Worm (Caenorhabditis elegans) whole organism, early embryonic: ENCODE measurements around the gene K12D12.5.

Experiments used
- B0310.2 ChIP-seq: sonication (generic microtip); optimal IDR thresholded peaks from 2 replicates; lab custom pipeline; 2016; ENCODE audit warnings: mild to moderate bottlenecking, missing genetic modification characterization, missing compliant biosample characterization
- F13C5.2 ChIP-seq: sonication (generic microtip); optimal IDR thresholded peaks from 2 replicates; lab custom pipeline; 2017; ENCODE audit warnings: mild to moderate bottlenecking, missing genetic modification characterization, inconsistent platforms, missing compliant biosample characterization
- aly-1 ChIP-seq: sonication (generic microtip); optimal IDR thresholded peaks from 2 replicates; lab custom pipeline; 2016; ENCODE audit warnings: missing genetic modification characterization, missing compliant biosample characterization
- ama-1 ChIP-seq: fragments of 150-350 bp; optimal IDR thresholded peaks from 2 replicates; lab custom pipeline; 2014
- ceh-13 ChIP-seq: fragments of 200-800 bp; sonication (Bioruptor generic); optimal IDR thresholded peaks from 2 replicates; lab custom pipeline; 2018; ENCODE audit warnings: mild to moderate bottlenecking, missing genetic modification characterization, missing compliant biosample characterization
- ceh-36 ChIP-seq: sonication (generic microtip); optimal IDR thresholded peaks from 2 replicates; lab custom pipeline; 2016; ENCODE audit warnings: missing genetic modification characterization, inconsistent platforms, missing compliant biosample characterization
- ets-7 ChIP-seq: sonication (generic microtip); optimal IDR thresholded peaks from 2 replicates; lab custom pipeline; 2016; ENCODE audit warnings: missing genotype, missing genetic modification characterization, missing compliant biosample characterization
- flt-1 ChIP-seq: fragments of 200-800 bp; sonication (Bioruptor generic); IDR thresholded peaks from 2 replicates; pipeline ENCODE4 v1.3.6; 2022; ENCODE audit warnings: missing genetic modification characterization, missing compliant biosample characterization
- hmbx-1 ChIP-seq: sonication (generic microtip); optimal IDR thresholded peaks from 2 replicates; lab custom pipeline; 2016; ENCODE audit warnings: mild to moderate bottlenecking, missing genetic modification characterization, missing compliant biosample characterization
- hmg-4 ChIP-seq: fragments of 200-800 bp; sonication (Bioruptor generic); optimal IDR thresholded peaks from 2 replicates; lab custom pipeline; 2018; ENCODE audit warnings: mild to moderate bottlenecking, missing genetic modification characterization, missing compliant biosample characterization
- hnd-1 ChIP-seq: sonication (generic microtip); optimal IDR thresholded peaks from 2 replicates; lab custom pipeline; 2016; ENCODE audit warnings: missing genetic modification characterization, missing compliant biosample characterization
- pes-1 ChIP-seq: fragments of 200-800 bp; sonication (Bioruptor generic); IDR thresholded peaks from 2 replicates; pipeline ENCODE4 v1.3.6; 2022; ENCODE audit warnings: missing genetic modification reagents, missing genetic modification characterization, missing compliant biosample characterization
- scrt-1 ChIP-seq: fragments of 200-800 bp; sonication (Bioruptor generic); IDR thresholded peaks from 2 replicates; pipeline ENCODE4 v1.3.6; 2022; ENCODE audit warnings: missing genetic modification characterization, missing compliant biosample characterization
- sea-1 ChIP-seq: fragments of 200-800 bp; sonication (Bioruptor generic); conservative IDR thresholded peaks from 2 replicates; pipeline ENCODE4 v1.3.6; 2022; ENCODE audit warnings: missing genetic modification characterization, missing compliant biosample characterization
- tbx-11 ChIP-seq: fragments of 200-800 bp; sonication (Bioruptor generic); IDR thresholded peaks from 2 replicates; pipeline ENCODE4 v1.3.6; 2022; ENCODE audit warnings: missing genetic modification characterization, missing compliant biosample characterization
- tbx-37 ChIP-seq: fragments of 200-800 bp; sonication (Bioruptor generic); conservative IDR thresholded peaks from 2 replicates; pipeline ENCODE4 v1.3.6; 2022; ENCODE audit warnings: missing genetic modification reagents, missing genetic modification characterization, missing compliant biosample characterization
- tra-4 ChIP-seq: sonication (generic microtip); optimal IDR thresholded peaks from 2 replicates; lab custom pipeline; 2017; ENCODE audit warnings: missing genetic modification characterization, missing compliant biosample characterization

Gene K12D12.5

ce11 chrII:11842766-11843165 lies 18.1 kb upstream of the K12D12.5 start:
- TF ChIP-seq B0310.2 (tag; lab: Kevin White, UChicago) (no peak), flt-1 (GFP tag; lab: Robert Waterston, UW) (no peak), pes-1 (GFP tag; lab: Robert Waterston, UW) (no peak), scrt-1 (GFP tag; lab: Robert Waterston, UW) (no peak), tra-4 (no peak), sea-1 (GFP tag; lab: Robert Waterston, UW) (no peak), hmg-4 (GFP tag; lab: Kevin White, UChicago) (no peak), tbx-11 (no peak)

ce11 chrII:11843441-11843840 lies 17.4 kb upstream of the K12D12.5 start:
- TF ChIP-seq flt-1 (GFP tag; lab: Robert Waterston, UW) (no peak), hmg-4 (GFP tag; lab: Kevin White, UChicago) (no peak), tbx-11 (no peak), sea-1 (GFP tag; lab: Robert Waterston, UW) (no peak), B0310.2 (tag; lab: Kevin White, UChicago) (no peak), aly-1 (tag; lab: Kevin White, UChicago) (no peak), hmbx-1 (no peak), pes-1 (GFP tag; lab: Robert Waterston, UW) (no peak), ceh-13 (GFP tag; lab: Kevin White, UChicago) (no peak), ceh-36 (no peak), scrt-1 (GFP tag; lab: Robert Waterston, UW) (no peak), ama-1 (no peak), hnd-1 (tag; lab: Kevin White, UChicago) (no peak), F13C5.2 (tag; lab: Kevin White, UChicago) (no peak), ets-7 (tag; lab: Kevin White, UChicago) (no peak)

- no peak for TF ChIP-seq tbx-37 (GFP tag; lab: Robert Waterston, UW)
- TF ChIP-seq ets-7 (tag; lab: Kevin White, UChicago), result no peak
Measured at ce11 chrII:11844072-11844471, 16.8 kb upstream of the K12D12.5 start.

ce11 chrII:11844984-11845383 lies 15.8 kb upstream of the K12D12.5 start:
- TF ChIP-seq tra-4, result no peak
- no peak for TF ChIP-seq aly-1 (tag; lab: Kevin White, UChicago)
- no peak for TF ChIP-seq scrt-1 (GFP tag; lab: Robert Waterston, UW)
- no peak for TF ChIP-seq hmbx-1
- TF ChIP-seq ama-1, result no peak
- TF ChIP-seq pes-1 (GFP tag; lab: Robert Waterston, UW), result no peak
- TF ChIP-seq hmg-4 (GFP tag; lab: Kevin White, UChicago), result no peak
- TF ChIP-seq ceh-36, result no peak
- TF ChIP-seq tbx-11, result no peak
- TF ChIP-seq tbx-37 (GFP tag; lab: Robert Waterston, UW), result no peak
- no peak for TF ChIP-seq ets-7 (tag; lab: Kevin White, UChicago)
- no peak for TF ChIP-seq sea-1 (GFP tag; lab: Robert Waterston, UW)
- no peak for TF ChIP-seq flt-1 (GFP tag; lab: Robert Waterston, UW)
- no peak for TF ChIP-seq F13C5.2 (tag; lab: Kevin White, UChicago)
- no peak for TF ChIP-seq hnd-1 (tag; lab: Kevin White, UChicago)
- TF ChIP-seq ceh-13 (GFP tag; lab: Kevin White, UChicago), result no peak
- TF ChIP-seq B0310.2 (tag; lab: Kevin White, UChicago), result no peak

ce11 chrII:11845954-11846353 lies 14.9 kb upstream of the K12D12.5 start:
- TF ChIP-seq B0310.2 (tag; lab: Kevin White, UChicago), result no peak
- TF ChIP-seq pes-1 (GFP tag; lab: Robert Waterston, UW), result no peak

ce11 chrII:11849572-11849971 lies 11.3 kb upstream of the K12D12.5 start:
- TF ChIP-seq flt-1 (GFP tag; lab: Robert Waterston, UW), result no peak

- TF ChIP-seq tbx-11 (no peak), B0310.2 (tag; lab: Kevin White, UChicago) (no peak), tra-4 (no peak), ceh-13 (GFP tag; lab: Kevin White, UChicago) (no peak), scrt-1 (GFP tag; lab: Robert Waterston, UW) (no peak), aly-1 (tag; lab: Kevin White, UChicago) (no peak), sea-1 (GFP tag; lab: Robert Waterston, UW) (no peak)
Measured at ce11 chrII:11852191-11852901, 8.5 kb upstream of the K12D12.5 start.

ce11 chrII:11853108-11853507 lies 7.7 kb upstream of the K12D12.5 start:
- TF ChIP-seq sea-1 (GFP tag; lab: Robert Waterston, UW), result no peak
- no peak for TF ChIP-seq tra-4
- no peak for TF ChIP-seq F13C5.2 (tag; lab: Kevin White, UChicago)
- no peak for TF ChIP-seq ceh-13 (GFP tag; lab: Kevin White, UChicago)
- TF ChIP-seq tbx-37 (GFP tag; lab: Robert Waterston, UW), result no peak
- TF ChIP-seq ama-1, result no peak
- TF ChIP-seq ceh-36, result no peak
- TF ChIP-seq pes-1 (GFP tag; lab: Robert Waterston, UW), result no peak
- TF ChIP-seq flt-1 (GFP tag; lab: Robert Waterston, UW), result no peak
- TF ChIP-seq tbx-11, result no peak
- TF ChIP-seq hmg-4 (GFP tag; lab: Kevin White, UChicago), result no peak
